Fruit fly (Drosophila melanogaster) whole organism, prepupa: ENCODE results near the gene CG11342.

ENCODE experiments used
- CG10631 ChIP-seq: fragments of 200-800 bp; sonication (Bioruptor generic); optimal IDR thresholded peaks from 2 replicates; lab custom pipeline; 2016; ENCODE audit warnings: missing biosample characterization, missing genetic modification characterization
- CG10669 ChIP-seq: fragments of 200-800 bp; sonication (Bioruptor generic); optimal IDR thresholded peaks from 3 replicates; lab custom pipeline; 2018; ENCODE audit warnings: missing biosample characterization, mild to moderate bottlenecking, missing genetic modification characterization, moderate library complexity
- CG11294 ChIP-seq: fragments of 200-800 bp; sonication (Bioruptor generic); IDR thresholded peaks from 2 replicates; pipeline ENCODE4 v1.3.6; 2022; ENCODE audit warnings: missing biosample characterization, missing genetic modification characterization
- CG11762 ChIP-seq: fragments of 200-800 bp; sonication (Bioruptor generic); optimal IDR thresholded peaks from 3 replicates; lab custom pipeline; 2016; ENCODE audit warnings: missing biosample characterization, missing genetic modification characterization; ENCODE audit not compliant: insufficient read depth
- CG11902 ChIP-seq: fragments of 200-800 bp; sonication (Bioruptor generic); optimal IDR thresholded peaks from 3 replicates; lab custom pipeline; 2016; ENCODE audit warnings: missing biosample characterization, missing genetic modification characterization
- CG15336 ChIP-seq: fragments of 200-800 bp; sonication (Bioruptor generic); IDR thresholded peaks from 2 replicates; pipeline ENCODE4 v1.3.6; 2022; ENCODE audit warnings: missing biosample characterization, missing genetic modification characterization
- CG1621 ChIP-seq: fragments of 200-800 bp; sonication (Bioruptor generic); optimal IDR thresholded peaks from 3 replicates; lab custom pipeline; 2018; ENCODE audit warnings: missing biosample characterization, mild to moderate bottlenecking, missing genetic modification characterization
- CG3032 ChIP-seq: fragments of 200-800 bp; optimal IDR thresholded peaks from 2 replicates; lab custom pipeline; 2019; ENCODE audit warnings: missing biosample characterization, mild to moderate bottlenecking, missing genetic modification characterization, moderate library complexity
- CG31627 ChIP-seq: fragments of 200-800 bp; sonication (Bioruptor generic); optimal IDR thresholded peaks from 3 replicates; lab custom pipeline; 2016; ENCODE audit warnings: missing biosample characterization, missing genetic modification characterization
- CG32006 ChIP-seq: fragments of 200-800 bp; sonication (Bioruptor generic); optimal IDR thresholded peaks from 3 replicates; lab custom pipeline; 2017; ENCODE audit warnings: missing biosample characterization, mild to moderate bottlenecking, missing genetic modification characterization
- CG34406 ChIP-seq: fragments of 200-800 bp; sonication (Bioruptor generic); optimal IDR thresholded peaks from 3 replicates; lab custom pipeline; 2016; ENCODE audit warnings: missing biosample characterization, missing genetic modification characterization
- CG6163 ChIP-seq: fragments of 200-800 bp; sonication (Bioruptor generic); IDR thresholded peaks from 3 replicates; pipeline ENCODE4 v1.3.6; 2022; ENCODE audit warnings: missing biosample characterization, missing genetic modification characterization
- CG6276 ChIP-seq: fragments of 200-800 bp; sonication (Bioruptor generic); optimal IDR thresholded peaks from 2 replicates; lab custom pipeline; 2017; ENCODE audit warnings: missing biosample characterization, mild to moderate bottlenecking, missing genetic modification characterization
- CG6792 ChIP-seq: fragments of 200-800 bp; sonication (Bioruptor generic); optimal IDR thresholded peaks from 3 replicates; lab custom pipeline; 2016; ENCODE audit warnings: missing biosample characterization, missing genetic modification characterization
- CG6854 ChIP-seq: fragments of 200-800 bp; sonication (Bioruptor generic); optimal IDR thresholded peaks from 2 replicates; lab custom pipeline; 2017; ENCODE audit warnings: missing biosample characterization, mild to moderate bottlenecking, missing genetic modification characterization
- CG7368 ChIP-seq: fragments of 200-800 bp; sonication (Bioruptor generic); optimal IDR thresholded peaks from 3 replicates; lab custom pipeline; 2016; ENCODE audit warnings: missing biosample characterization, missing genetic modification characterization
- CG8119 ChIP-seq: fragments of 200-800 bp; sonication (Bioruptor generic); IDR thresholded peaks from 3 replicates; pipeline ENCODE4 v1.3.6; 2022; ENCODE audit warnings: missing biosample characterization, missing genetic modification characterization
- Eip75B ChIP-seq: fragments of 200-800 bp; sonication (Bioruptor generic); optimal IDR thresholded peaks from 3 replicates; lab custom pipeline; 2016; ENCODE audit warnings: missing biosample characterization, missing genetic modification characterization
- Eip78C ChIP-seq: fragments of 200-800 bp; sonication (Bioruptor generic); peaks from one replicate; lab custom pipeline; 2016; ENCODE audit warnings: missing biosample characterization, missing genetic modification characterization
- Eip93F ChIP-seq: fragments of 200-800 bp; sonication (Bioruptor generic); optimal IDR thresholded peaks from 2 replicates; lab custom pipeline; 2016; ENCODE audit warnings: missing biosample characterization, mild to moderate bottlenecking, missing genetic modification characterization
- Ets21C ChIP-seq: fragments of 200-800 bp; sonication (Bioruptor generic); optimal IDR thresholded peaks from 3 replicates; lab custom pipeline; 2016; ENCODE audit warnings: missing biosample characterization, missing genetic modification characterization
- Gug ChIP-seq: fragments of 200-800 bp; sonication (Bioruptor generic); IDR thresholded peaks from 2 replicates; pipeline ENCODE4 v1.3.6; 2022; ENCODE audit warnings: missing biosample characterization, missing genetic modification characterization
- Hr38 ChIP-seq: sonication (Bioruptor generic); optimal IDR thresholded peaks from 2 replicates; lab custom pipeline; 2016; ENCODE audit warnings: missing biosample characterization, missing genetic modification characterization
- Hr39 ChIP-seq: fragments of 200-800 bp; sonication (Bioruptor generic); optimal IDR thresholded peaks from 2 replicates; lab custom pipeline; 2016; ENCODE audit warnings: missing biosample characterization, missing genetic modification characterization
- Hr4 ChIP-seq: fragments of 200-800 bp; sonication (Bioruptor generic); optimal IDR thresholded peaks from 3 replicates; lab custom pipeline; 2016; ENCODE audit warnings: missing biosample characterization, missing genetic modification characterization
- Met ChIP-seq: fragments of 200-800 bp; sonication (Bioruptor generic); optimal IDR thresholded peaks from 3 replicates; lab custom pipeline; 2016; ENCODE audit warnings: missing biosample characterization, missing genetic modification characterization
- OdsH ChIP-seq: fragments of 200-800 bp; sonication (Bioruptor generic); optimal IDR thresholded peaks from 3 replicates; lab custom pipeline; 2016; ENCODE audit warnings: missing biosample characterization, missing genetic modification characterization
- achi ChIP-seq: fragments of 200-800 bp; sonication (Bioruptor generic); optimal IDR thresholded peaks from 3 replicates; lab custom pipeline; 2016; ENCODE audit warnings: missing biosample characterization, missing genetic modification characterization
- acj6 ChIP-seq: fragments of 200-800 bp; sonication (Bioruptor generic); optimal IDR thresholded peaks from 3 replicates; lab custom pipeline; 2016; ENCODE audit warnings: missing biosample characterization, missing genetic modification characterization
- cyc ChIP-seq: fragments of 200-800 bp; sonication (Bioruptor generic); optimal IDR thresholded peaks from 3 replicates; lab custom pipeline; 2016; ENCODE audit warnings: missing biosample characterization, missing genetic modification characterization
- dac ChIP-seq: fragments of 200-800 bp; sonication (Bioruptor generic); optimal IDR thresholded peaks from 2 replicates; lab custom pipeline; 2017; ENCODE audit warnings: missing biosample characterization, mild to moderate bottlenecking, missing genetic modification characterization
- dsx ChIP-seq: fragments of 200-800 bp; optimal IDR thresholded peaks from 3 replicates; lab custom pipeline; 2019; ENCODE audit warnings: missing biosample characterization, mild to moderate bottlenecking, missing genetic modification characterization, moderate library complexity; ENCODE audit not compliant: poor library complexity, severe bottlenecking
- eg ChIP-seq: fragments of 200-800 bp; sonication (Bioruptor generic); IDR thresholded peaks from 3 replicates; pipeline ENCODE4 v1.3.6; 2022; ENCODE audit warnings: missing biosample characterization, missing genetic modification characterization
- fkh ChIP-seq: fragments of 200-800 bp; sonication (Bioruptor generic); optimal IDR thresholded peaks from 3 replicates; lab custom pipeline; 2017; ENCODE audit warnings: missing biosample characterization, mild to moderate bottlenecking, missing genetic modification characterization, moderate library complexity
- net ChIP-seq: fragments of 200-800 bp; sonication (Bioruptor generic); optimal IDR thresholded peaks from 3 replicates; lab custom pipeline; 2016; ENCODE audit warnings: missing biosample characterization, missing genetic modification characterization
- pdm3 ChIP-seq: fragments of 200-800 bp; sonication (Bioruptor generic); optimal IDR thresholded peaks from 3 replicates; lab custom pipeline; 2016; ENCODE audit warnings: missing biosample characterization, missing genetic modification characterization
- ss ChIP-seq, 2 experiments: fragments of 200-800 bp; sonication (Bioruptor generic); optimal IDR thresholded peaks; 2 replicates in 1 of 2; 3 replicates in 1 of 2; lab custom pipeline; 2017 to 2018; ENCODE audit warnings: mild to moderate bottlenecking in 2 of 2, missing biosample characterization in 2 of 2, missing genetic modification characterization in 2 of 2, moderate library complexity in 1 of 2
- svp ChIP-seq: fragments of 200-800 bp; sonication (Bioruptor generic); peaks from one replicate; lab custom pipeline; 2016; ENCODE audit warnings: missing biosample characterization, missing genetic modification characterization
- topi ChIP-seq: fragments of 200-800 bp; sonication (Bioruptor generic); optimal IDR thresholded peaks from 3 replicates; lab custom pipeline; 2016; ENCODE audit warnings: missing biosample characterization, missing genetic modification characterization
- vri ChIP-seq: fragments of 200-800 bp; sonication (Bioruptor generic); optimal IDR thresholded peaks from 3 replicates; lab custom pipeline; 2016; ENCODE audit warnings: missing biosample characterization, mild to moderate bottlenecking, missing genetic modification characterization

CG11342 gene

DNA sequence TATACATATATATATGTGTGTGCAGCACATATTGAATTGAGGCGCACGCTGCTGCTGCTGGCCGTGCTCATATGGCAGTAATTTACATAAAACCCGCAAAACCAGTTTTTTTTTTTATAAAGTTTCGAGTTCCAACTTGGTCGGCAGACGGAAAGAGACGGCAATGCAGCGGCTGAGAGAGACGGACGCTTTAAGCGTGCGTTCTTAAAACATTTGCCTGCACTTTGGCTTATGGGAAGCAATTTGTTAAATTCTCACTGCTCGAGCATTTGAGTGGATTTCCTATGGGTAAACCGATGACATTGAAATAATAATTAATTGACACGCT is 6.9 kb downstream of the CG11342 start:
- peak in 1 of 2 experiments; percentile 15 for TF ChIP-seq ss (GFP tag; optimal IDR thresholded peaks at IDR 0.05; lab: Kevin White, UChicago)
- no peak for TF ChIP-seq CG6792 (GFP tag; lab: Kevin White, UChicago)
- TF ChIP-seq Eip78C (GFP tag; lab: Kevin White, UChicago) = peak; percentile 52
- TF ChIP-seq fkh = peak; percentile 20
- TF ChIP-seq CG6163 = 0 out of 3 replicates have a peak, but pooled peaks have one; percentile 16
- TF ChIP-seq pdm3 (GFP tag; lab: Kevin White, UChicago) = no peak
- peak; percentile 12 for TF ChIP-seq CG6854 (GFP tag; lab: Kevin White, UChicago)
- TF ChIP-seq, all 60 proteins: peak for 5

- no peak for TF ChIP-seq CG8119 (GFP tag; lab: Robert Waterston, UW)
- TF ChIP-seq Eip78C (GFP tag; lab: Kevin White, UChicago) = no peak
- no peak for TF ChIP-seq dsx (GFP tag; lab: Kevin White, UChicago)
- no peak for TF ChIP-seq eg
- no peak for TF ChIP-seq CG31627 (GFP tag; lab: Kevin White, UChicago)
- TF ChIP-seq vri (GFP tag; lab: Kevin White, UChicago) = no peak
- no peak for TF ChIP-seq CG6163
- TF ChIP-seq topi (GFP tag; lab: Kevin White, UChicago) = no peak
- TF ChIP-seq OdsH (GFP tag; lab: Kevin White, UChicago) = no peak
- no peak for TF ChIP-seq CG34406 (GFP tag; lab: Kevin White, UChicago)
- TF ChIP-seq CG32006 (GFP tag; lab: Kevin White, UChicago) = no peak
These were observed 7.4 kb downstream of the CG11342 start for dm6 chr3L:4359688-4360375.

- no peak for TF ChIP-seq CG10631 (GFP tag; lab: Kevin White, UChicago)
- peak; percentile 51 for TF ChIP-seq fkh
- peak; percentile 50 for TF ChIP-seq Eip78C (GFP tag; lab: Kevin White, UChicago)
- peak; percentile 37 for TF ChIP-seq vri (GFP tag; lab: Kevin White, UChicago)
These were observed 9.5 kb downstream of the CG11342 start for dm6 chr3L:4357705-4358131.

- TF ChIP-seq CG3032 (tag; lab: Kevin White, UChicago) (no peak), CG11902 (GFP tag; lab: Kevin White, UChicago) (no peak), CG8119 (GFP tag; lab: Robert Waterston, UW) (no peak), Hr4 (no peak), CG15336 (GFP tag; lab: Robert Waterston, UW) (no peak), topi (GFP tag; lab: Kevin White, UChicago) (no peak), Eip75B (GFP tag; lab: Kevin White, UChicago) (no peak), dac (GFP tag; lab: Kevin White, UChicago) (no peak), cyc (GFP tag; lab: Kevin White, UChicago) (no peak), CG6854 (GFP tag; lab: Kevin White, UChicago) (no peak), CG10669 (GFP tag; lab: Kevin White, UChicago) (no peak), dsx (GFP tag; lab: Kevin White, UChicago) (no peak), CG6276 (GFP tag; lab: Kevin White, UChicago) (no peak), Hr39 (GFP tag; lab: Kevin White, UChicago) (no peak), net (GFP tag; lab: Kevin White, UChicago) (no peak), achi (GFP tag; lab: Kevin White, UChicago) (no peak), CG7368 (no peak), CG6163 (no peak)
- TF ChIP-seq, all 60 proteins: peak for 0
These were observed 10.3 kb downstream of the CG11342 start for dm6 chr3L:4356986-4357385.

DNA sequence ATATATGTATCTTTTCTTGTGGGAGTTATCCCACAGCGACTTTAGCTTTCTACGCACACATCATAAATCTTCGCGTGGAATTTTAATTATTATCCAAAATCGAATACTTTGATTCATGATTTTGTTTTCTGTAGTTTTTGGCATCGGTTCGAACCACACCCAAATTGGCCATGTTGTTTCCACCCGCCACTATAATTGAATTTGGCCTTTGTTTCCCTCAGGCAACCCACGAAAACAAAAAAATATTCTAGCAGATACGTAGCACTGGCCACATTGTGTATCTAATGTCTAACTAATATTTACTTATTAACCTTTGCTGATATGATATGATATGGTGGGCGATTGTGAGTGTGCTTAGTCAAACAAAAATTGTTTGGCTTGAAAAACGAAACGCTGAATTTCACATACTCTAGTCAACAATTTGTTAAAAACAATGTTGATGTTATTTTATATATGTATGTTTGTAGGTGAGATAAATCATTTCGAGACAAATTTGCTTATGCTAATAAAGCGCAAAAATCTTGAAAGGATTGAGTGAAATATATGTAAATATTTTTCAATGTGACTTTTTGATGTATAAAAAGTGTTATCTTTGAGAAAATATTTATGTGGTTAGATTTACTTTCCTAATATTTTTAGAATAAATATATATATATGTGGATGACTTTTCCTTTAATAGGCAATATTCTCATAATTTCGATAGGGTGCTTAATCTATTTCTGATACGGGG is 12.2 kb downstream of the CG11342 start:
- TF ChIP-seq CG31627 (GFP tag; lab: Kevin White, UChicago) (no peak), CG11294 (GFP tag; lab: Robert Waterston, UW) (no peak), Eip78C (GFP tag; lab: Kevin White, UChicago) (peak; percentile 21), fkh (peak; percentile 90), dac (GFP tag; lab: Kevin White, UChicago) (no peak), CG3032 (tag; lab: Kevin White, UChicago) (no peak), Ets21C (GFP tag; lab: Kevin White, UChicago) (no peak), Hr38 (GFP tag; lab: Kevin White, UChicago) (no peak), achi (GFP tag; lab: Kevin White, UChicago) (no peak), CG1621 (tag; lab: Kevin White, UChicago) (no peak), CG11762 (GFP tag; lab: Kevin White, UChicago) (no peak), ss (GFP tag; optimal IDR thresholded peaks at IDR 0.05; lab: Kevin White, UChicago) (no peak), net (GFP tag; lab: Kevin White, UChicago) (no peak), Gug (GFP tag; lab: Robert Waterston, UW) (no peak), Met (no peak), CG6792 (GFP tag; lab: Kevin White, UChicago) (no peak), svp (GFP tag; lab: Kevin White, UChicago) (peak; percentile 56), acj6 (GFP tag; lab: Kevin White, UChicago) (no peak), Eip93F (GFP tag; lab: Kevin White, UChicago) (no peak)
